Worm (Caenorhabditis elegans): ENCODE results near the gene mrpl-11.

- TF ChIP-seq egl-27 (tag; optimal IDR thresholded peaks at IDR 0.05), result no peak
- TF ChIP-seq elt-1 (tag; optimal IDR thresholded peaks at IDR 0.05), result no peak
- TF ChIP-seq zag-1 (tag; optimal IDR thresholded peaks at IDR 0.05), result no peak
- TF ChIP-seq fos-1 (tag; optimal IDR thresholded peaks at IDR 0.05), result no peak
- no peak for TF ChIP-seq ceh-82 (tag; optimal IDR thresholded peaks at IDR 0.05)
- TF ChIP-seq nhr-237 (tag; optimal IDR thresholded peaks at IDR 0.05), result no peak
- no peak for TF ChIP-seq lsy-2 (tag; optimal IDR thresholded peaks at IDR 0.05)
- TF ChIP-seq nhr-6 (tag; optimal IDR thresholded peaks at IDR 0.05), result no peak
- no peak for TF ChIP-seq elt-3 (tag; optimal IDR thresholded peaks at IDR 0.05)
- no peak for TF ChIP-seq nhr-21 (tag; optimal IDR thresholded peaks at IDR 0.05)
- TF ChIP-seq F13H6.1 (tag; optimal IDR thresholded peaks at IDR 0.05), result no peak
Measured at ce11 chrIII:8762016-8762415, 44.6 kb downstream of the mrpl-11 start.

All from whole organism, L2 larva.